Fruit fly (Drosophila melanogaster) whole organism, embryonic: ENCODE data around the gene CG6749.
A peak's percentile ranks its signal among the peaks of the same experiment; 100 is the strongest.

Experiments
- Atf3 ChIP-seq: fragments of 200-800 bp; sonication (Bioruptor generic); optimal IDR thresholded peaks from 3 replicates; lab custom pipeline; 2016; ENCODE audit warnings: missing biosample characterization, missing genetic modification characterization
- B-H1 ChIP-seq: fragments of 200-800 bp; sonication (Bioruptor generic); IDR thresholded peaks from 3 replicates; pipeline ENCODE4 v1.3.6; 2022; ENCODE audit warnings: missing biosample characterization, missing genetic modification characterization
- CG10274 ChIP-seq: fragments of 200-800 bp; sonication (Bioruptor generic); optimal IDR thresholded peaks from 3 replicates; lab custom pipeline; 2017; ENCODE audit warnings: missing biosample characterization, mild to moderate bottlenecking, missing genetic modification characterization
- CG10321 ChIP-seq: fragments of 200-800 bp; sonication (Bioruptor generic); IDR thresholded peaks from 2 replicates; pipeline ENCODE4 v1.3.6; 2022; ENCODE audit warnings: missing biosample characterization, missing genetic modification characterization
- CG10543 ChIP-seq: fragments of 200-800 bp; sonication (Bioruptor generic); optimal IDR thresholded peaks from 3 replicates; lab custom pipeline; 2017; ENCODE audit warnings: missing biosample characterization, mild to moderate bottlenecking, missing genetic modification characterization, moderate library complexity
- CG13424 ChIP-seq: fragments of 200-800 bp; sonication (Bioruptor generic); optimal IDR thresholded peaks from 2 replicates; lab custom pipeline; 2019; ENCODE audit warnings: missing biosample characterization, mild to moderate bottlenecking, missing genetic modification characterization, moderate library complexity
- CG13624 ChIP-seq: fragments of 200-800 bp; sonication (Bioruptor generic); optimal IDR thresholded peaks from 2 replicates; lab custom pipeline; 2016; ENCODE audit warnings: missing biosample characterization, missing genetic modification characterization
- CG17361 ChIP-seq: fragments of 200-800 bp; sonication (Bioruptor generic); IDR thresholded peaks from 3 replicates; pipeline ENCODE4 v1.3.6; 2022; ENCODE audit warnings: missing biosample characterization, missing genetic modification characterization
- CG18764 ChIP-seq: fragments of 200-800 bp; sonication (Bioruptor generic); optimal IDR thresholded peaks from 3 replicates; lab custom pipeline; 2016; ENCODE audit warnings: missing biosample characterization, missing genetic modification characterization
- CG31365 ChIP-seq: fragments of 200-800 bp; sonication (Bioruptor generic); optimal IDR thresholded peaks from 2 replicates; lab custom pipeline; 2018; ENCODE audit warnings: missing biosample characterization, mild to moderate bottlenecking, missing genetic modification characterization
- CG33213 ChIP-seq: fragments of 200-800 bp; sonication (Bioruptor generic); optimal IDR thresholded peaks from 3 replicates; lab custom pipeline; 2016; ENCODE audit warnings: missing biosample characterization, missing genetic modification characterization
- CG4282 ChIP-seq: fragments of 200-800 bp; sonication (Bioruptor generic); optimal IDR thresholded peaks from 2 replicates; lab custom pipeline; 2016; ENCODE audit warnings: missing biosample characterization, missing genetic modification characterization
- CG7372 ChIP-seq: fragments of 200-800 bp; sonication (Bioruptor generic); IDR thresholded peaks from 2 replicates; pipeline ENCODE4 v1.3.6; 2022; ENCODE audit warnings: missing biosample characterization, missing genetic modification characterization
- CG8765 ChIP-seq: fragments of 200-800 bp; sonication (Bioruptor generic); IDR thresholded peaks from 2 replicates; pipeline ENCODE4 v1.3.6; 2022; ENCODE audit warnings: missing biosample characterization, missing genetic modification characterization
- CG9817 ChIP-seq: fragments of 200-800 bp; sonication (Bioruptor generic); optimal IDR thresholded peaks from 2 replicates; lab custom pipeline; 2018; ENCODE audit warnings: missing biosample characterization, mild to moderate bottlenecking, missing genetic modification characterization, moderate library complexity
- D ChIP-seq, 2 experiments: fragments of 200-800 bp in 1 of 2; fragments of >200 bp in 1 of 2; sonication (Bioruptor generic) in 1 of 2; optimal IDR thresholded peaks; 2 replicates in 1 of 2; 3 replicates in 1 of 2; lab custom pipeline; 2017; ENCODE audit warnings: mild to moderate bottlenecking in 1 of 2, missing biosample characterization in 1 of 2, missing genetic modification characterization in 1 of 2, missing genetic modification reagents in 1 of 2
- Dad ChIP-seq: fragments of 200-800 bp; sonication (Bioruptor generic); optimal IDR thresholded peaks from 3 replicates; lab custom pipeline; 2016; ENCODE audit warnings: missing biosample characterization, missing genetic modification characterization
- Doc2 ChIP-seq: fragments of 200-800 bp; sonication (Bioruptor generic); IDR thresholded peaks from 2 replicates; pipeline ENCODE4 v1.3.6; 2022; ENCODE audit warnings: missing biosample characterization, missing genetic modification characterization
- Fer1 ChIP-seq: fragments of 200-800 bp; sonication (Bioruptor generic); optimal IDR thresholded peaks from 2 replicates; lab custom pipeline; 2017; ENCODE audit warnings: missing biosample characterization, mild to moderate bottlenecking, missing genetic modification characterization
- GATAe ChIP-seq: fragments of 200-800 bp; sonication (Bioruptor generic); conservative IDR thresholded peaks from 2 replicates; pipeline ENCODE4 v1.3.6; 2022; ENCODE audit warnings: missing biosample characterization, missing genetic modification characterization
- Hr3 ChIP-seq: fragments of 200-800 bp; sonication (Bioruptor generic); optimal IDR thresholded peaks from 3 replicates; lab custom pipeline; 2016; ENCODE audit warnings: missing biosample characterization, missing genetic modification characterization
- Hr51 ChIP-seq, 2 experiments: fragments of 200-800 bp; sonication (Bioruptor generic); optimal IDR thresholded peaks; 2 replicates in 1 of 2; 3 replicates in 1 of 2; lab custom pipeline; 2016 to 2018; ENCODE audit warnings: missing biosample characterization in 2 of 2, missing genetic modification characterization in 2 of 2, mild to moderate bottlenecking in 1 of 2, moderate library complexity in 1 of 2
- Trl ChIP-seq, 3 experiments: fragments of >200 bp in 2 of 3; fragments of 200-800 bp in 1 of 3; sonication (Bioruptor generic) in 1 of 3; optimal IDR thresholded peaks; 2 replicates in 1 of 3; 3 replicates in 2 of 3; lab custom pipeline; 2016 to 2017; ENCODE audit warnings: missing biosample characterization in 1 of 3, missing genetic modification characterization in 1 of 3
- Xrp1 ChIP-seq: fragments of 200-800 bp; sonication (Bioruptor generic); IDR thresholded peaks from 2 replicates; pipeline ENCODE4 v1.3.6; 2022; ENCODE audit warnings: missing biosample characterization, missing genetic modification characterization
- ara ChIP-seq: fragments of 200-800 bp; sonication (Bioruptor generic); IDR thresholded peaks from 2 replicates; pipeline ENCODE4 v1.3.6; 2022; ENCODE audit warnings: missing biosample characterization, missing genetic modification characterization
- bbx ChIP-seq: fragments of 200-800 bp; sonication (Bioruptor generic); IDR thresholded peaks from 2 replicates; pipeline ENCODE4 v1.3.6; 2022; ENCODE audit warnings: missing biosample characterization, missing genetic modification characterization; ENCODE audit not compliant: partially characterized antibody
- bigmax ChIP-seq: fragments of 200-800 bp; sonication (Bioruptor generic); optimal IDR thresholded peaks from 2 replicates; lab custom pipeline; 2018; ENCODE audit warnings: missing biosample characterization, mild to moderate bottlenecking, missing genetic modification characterization
- dan ChIP-seq: fragments of 200-800 bp; sonication (Bioruptor generic); IDR thresholded peaks from 2 replicates; pipeline ENCODE4 v1.3.6; 2022; ENCODE audit warnings: missing biosample characterization, missing genetic modification characterization
- danr ChIP-seq: fragments of 200-800 bp; sonication (Bioruptor generic); IDR thresholded peaks from 2 replicates; pipeline ENCODE4 v1.3.6; 2022; ENCODE audit warnings: missing biosample characterization, missing genetic modification characterization
- exex ChIP-seq: fragments of 200-800 bp; sonication (Bioruptor generic); optimal IDR thresholded peaks from 4 replicates; lab custom pipeline; 2018; ENCODE audit warnings: missing biosample characterization, mild to moderate bottlenecking, missing genetic modification characterization, moderate library complexity
- fd102C ChIP-seq: fragments of 200-800 bp; sonication (Bioruptor generic); optimal IDR thresholded peaks from 2 replicates; lab custom pipeline; 2018; ENCODE audit warnings: missing biosample characterization, mild to moderate bottlenecking, missing genetic modification characterization, moderate library complexity
- gcm ChIP-seq: fragments of 200-800 bp; sonication (Bioruptor generic); optimal IDR thresholded peaks from 2 replicates; lab custom pipeline; 2019; ENCODE audit warnings: missing biosample characterization, mild to moderate bottlenecking, missing genetic modification characterization, moderate library complexity
- grau ChIP-seq: fragments of 200-800 bp; optimal IDR thresholded peaks from 3 replicates; lab custom pipeline; 2019; ENCODE audit warnings: missing biosample characterization, mild to moderate bottlenecking, missing genetic modification characterization, moderate library complexity
- gsb ChIP-seq: fragments of 200-800 bp; sonication (Bioruptor generic); IDR thresholded peaks from 2 replicates; pipeline ENCODE4 v1.3.6; 2022; ENCODE audit warnings: missing biosample characterization, missing genetic modification characterization
- lab ChIP-seq: fragments of 200-800 bp; sonication (Bioruptor generic); optimal IDR thresholded peaks from 3 replicates; lab custom pipeline; 2017; ENCODE audit warnings: missing biosample characterization, missing genetic modification characterization, mild to moderate bottlenecking, moderate library complexity, missing genetic modification reagents
- nau ChIP-seq: fragments of 200-800 bp; sonication (Bioruptor generic); optimal IDR thresholded peaks from 3 replicates; lab custom pipeline; 2017; ENCODE audit warnings: missing biosample characterization, mild to moderate bottlenecking, missing genetic modification characterization, missing genetic modification reagents
- nmo ChIP-seq: fragments of 200-800 bp; sonication (Bioruptor generic); optimal IDR thresholded peaks from 2 replicates; lab custom pipeline; 2018; ENCODE audit warnings: missing biosample characterization, mild to moderate bottlenecking, missing genetic modification characterization, moderate library complexity
- oc ChIP-seq: fragments of 200-800 bp; sonication (Bioruptor generic); optimal IDR thresholded peaks from 2 replicates; lab custom pipeline; 2018; ENCODE audit warnings: missing biosample characterization, mild to moderate bottlenecking, missing genetic modification characterization, moderate library complexity
- pzg ChIP-seq: fragments of 200-800 bp; sonication (Bioruptor generic); optimal IDR thresholded peaks from 3 replicates; lab custom pipeline; 2018; ENCODE audit warnings: missing biosample characterization, mild to moderate bottlenecking, missing genetic modification characterization, moderate library complexity
- row ChIP-seq: fragments of 200-800 bp; sonication (Bioruptor generic); IDR thresholded peaks from 3 replicates; pipeline ENCODE4 v1.3.6; 2022; ENCODE audit warnings: missing biosample characterization, missing genetic modification characterization
- sd ChIP-seq: fragments of 200-800 bp; sonication (Bioruptor generic); optimal IDR thresholded peaks from 3 replicates; lab custom pipeline; 2018; ENCODE audit warnings: missing biosample characterization, mild to moderate bottlenecking, missing genetic modification characterization, moderate library complexity
- sens ChIP-seq: fragments of 200-800 bp; sonication (Bioruptor generic); peaks from one replicate; lab custom pipeline; 2016; ENCODE audit warnings: missing biosample characterization, missing genetic modification characterization
- shn ChIP-seq: fragments of 200-800 bp; sonication (Bioruptor generic); optimal IDR thresholded peaks from 3 replicates; lab custom pipeline; 2016; ENCODE audit warnings: missing biosample characterization, missing genetic modification characterization
- sna ChIP-seq: fragments of 200-800 bp; sonication (Bioruptor generic); IDR thresholded peaks from 2 replicates; pipeline ENCODE4 v1.3.6; 2022; ENCODE audit warnings: missing biosample characterization, missing genetic modification characterization; ENCODE audit not compliant: partially characterized antibody
- tap ChIP-seq: fragments of 200-800 bp; optimal IDR thresholded peaks from 3 replicates; lab custom pipeline; 2019; ENCODE audit warnings: missing biosample characterization, mild to moderate bottlenecking, missing genetic modification characterization, moderate library complexity
- tll ChIP-seq, 2 experiments: fragments of 200-800 bp in 1 of 2; fragments of >200 bp in 1 of 2; sonication (Bioruptor generic) in 1 of 2; optimal IDR thresholded peaks; 2 replicates each; lab custom pipeline; 2017 to 2019; ENCODE audit warnings: missing biosample characterization in 2 of 2, missing genetic modification characterization in 2 of 2, mild to moderate bottlenecking in 1 of 2, moderate library complexity in 1 of 2
- trem ChIP-seq: fragments of 200-800 bp; optimal IDR thresholded peaks from 3 replicates; lab custom pipeline; 2019; ENCODE audit warnings: missing biosample characterization, mild to moderate bottlenecking, missing genetic modification characterization, moderate library complexity
- unpg ChIP-seq: fragments of 200-800 bp; sonication (Bioruptor generic); optimal IDR thresholded peaks from 3 replicates; lab custom pipeline; 2018; ENCODE audit warnings: missing biosample characterization, mild to moderate bottlenecking, missing genetic modification characterization, moderate library complexity
- vvl ChIP-seq: fragments of 200-800 bp; sonication (Bioruptor generic); IDR thresholded peaks from 2 replicates; pipeline ENCODE4 v1.3.6; 2022; ENCODE audit warnings: missing biosample characterization, missing genetic modification characterization

The CG6749 gene

dm6 chr3L:9712066-9712789 is 21.4 kb downstream of the CG6749 start (continued):
- TF ChIP-seq Hr51 (GFP tag; optimal IDR thresholded peaks at IDR 0.05; lab: Kevin White, UChicago) (no peak), oc (tag; lab: Kevin White, UChicago) (no peak), CG10321 (GFP tag; lab: Robert Waterston, UW) (no peak), Xrp1 (GFP tag; lab: Robert Waterston, UW) (no peak), row (GFP tag; lab: Robert Waterston, UW) (peak; percentile 45), CG13624 (GFP tag; lab: Kevin White, UChicago) (no peak), GATAe (GFP tag; lab: Robert Waterston, UW) (peak; percentile 26; the same call in 1 of the 2 replicates), gsb (no peak), bbx (no peak), CG17361 (GFP tag; lab: Robert Waterston, UW) (no peak), CG10543 (no peak), CG8765 (GFP tag; lab: Robert Waterston, UW) (no peak), CG31365 (tag; lab: Kevin White, UChicago) (no peak), Dad (GFP tag; lab: Kevin White, UChicago) (no peak), grau (tag; lab: Kevin White, UChicago) (no peak), Doc2 (GFP tag; lab: Robert Waterston, UW) (no peak), bigmax (GFP tag; lab: Kevin White, UChicago) (no peak), unpg (GFP tag; lab: Kevin White, UChicago) (no peak), lab (GFP tag; lab: Kevin White, UChicago) (no peak), Atf3 (GFP tag; lab: Kevin White, UChicago) (no peak), CG13424 (tag; lab: Kevin White, UChicago) (no peak), Hr3 (GFP tag; lab: Kevin White, UChicago) (no peak), gcm (GFP tag; lab: Kevin White, UChicago) (no peak), CG7372 (GFP tag; lab: Robert Waterston, UW) (no peak), CG9817 (tag; lab: Kevin White, UChicago) (no peak), exex (peak; percentile 31), shn (GFP tag; lab: Kevin White, UChicago) (no peak), B-H1 (no peak), sd (peak; percentile 1), trem (tag; lab: Kevin White, UChicago) (no peak), vvl (GFP tag; lab: Robert Waterston, UW) (no peak), D (optimal IDR thresholded peaks at IDR 0.05; lab: Kevin White, UChicago) (no peak), D (GFP tag; optimal IDR thresholded peaks at IDR 0.05; lab: Kevin White, UChicago) (no peak), sens (GFP tag; lab: Kevin White, UChicago) (peak; percentile 66), nau (no peak), nmo (GFP tag; lab: Kevin White, UChicago) (no peak), CG18764 (no peak), CG4282 (GFP tag; lab: Kevin White, UChicago) (no peak), CG33213 (GFP tag; lab: Kevin White, UChicago) (no peak), tap (no peak), ara (GFP tag; lab: Robert Waterston, UW) (no peak), Fer1 (GFP tag; lab: Kevin White, UChicago) (no peak), Trl (optimal IDR thresholded peaks at IDR 0.05; lab: Kevin White, UChicago) (no peak), Trl (GFP tag; optimal IDR thresholded peaks at IDR 0.05; lab: Kevin White, UChicago) (no peak), tll (GFP tag; optimal IDR thresholded peaks at IDR 0.05; lab: Kevin White, UChicago) (no peak), fd102C (GFP tag; lab: Kevin White, UChicago) (no peak), dan (GFP tag; lab: Robert Waterston, UW) (no peak), pzg (no peak), sna (GFP tag; lab: Robert Waterston, UW) (no peak), danr (GFP tag; lab: Robert Waterston, UW) (no peak), CG10274 (peak; percentile 35)
